Worm (Caenorhabditis elegans): ENCODE data around the gene clec-163.

ce11 chrIII:10820592-10821242, 26.6 kb downstream of the clec-163 start:
- no peak for TF ChIP-seq ama-1 (optimal IDR thresholded peaks at IDR 0.05)
- TF ChIP-seq ztf-11 (tag; optimal IDR thresholded peaks at IDR 0.05): no peak

Measured in whole organism, L3 larva.